Worm (Caenorhabditis elegans) whole organism, mixed stage, embryonic: ENCODE results near the gene cdr-3.

Source experiments
- M03D4.4 ChIP-seq: sonication (generic microtip); optimal IDR thresholded peaks from 2 replicates; lab custom pipeline; 2017; ENCODE audit warnings: mild to moderate bottlenecking, missing genetic modification characterization, missing compliant biosample characterization
- bed-3 ChIP-seq: fragments of 200-800 bp; sonication (Bioruptor generic); optimal IDR thresholded peaks from 3 replicates; lab custom pipeline; 2018; ENCODE audit warnings: mild to moderate bottlenecking, missing genetic modification characterization, moderate library complexity, missing compliant biosample characterization
- blmp-1 ChIP-seq: fragments of 150-350 bp; optimal IDR thresholded peaks from 2 replicates; lab custom pipeline; 2014; ENCODE audit warnings: missing biosample characterization, missing genetic modification characterization
- ceh-39 ChIP-seq: fragments of 150-350 bp; optimal IDR thresholded peaks from 2 replicates; lab custom pipeline; 2014; ENCODE audit warnings: missing biosample characterization, missing genetic modification characterization
- ceh-43 ChIP-seq: fragments of 200-800 bp; sonication (Bioruptor generic); optimal IDR thresholded peaks from 2 replicates; lab custom pipeline; 2018; ENCODE audit warnings: mild to moderate bottlenecking, missing genetic modification characterization, moderate library complexity, missing compliant biosample characterization
- ces-1 ChIP-seq: fragments of 150-350 bp; optimal IDR thresholded peaks from 2 replicates; lab custom pipeline; 2014; ENCODE audit warnings: missing biosample characterization, missing genetic modification reagents, missing genetic modification characterization
- cnd-1 ChIP-seq: fragments of 200-800 bp; sonication (Bioruptor generic); optimal IDR thresholded peaks from 2 replicates; lab custom pipeline; 2018; ENCODE audit warnings: mild to moderate bottlenecking, missing genetic modification characterization, missing compliant biosample characterization
- drap-1 ChIP-seq: fragments of 200-800 bp; sonication (Bioruptor generic); optimal IDR thresholded peaks from 3 replicates; lab custom pipeline; 2018; ENCODE audit warnings: mild to moderate bottlenecking, missing genetic modification characterization, missing compliant biosample characterization
- elt-1 ChIP-seq: sonication (generic microtip); optimal IDR thresholded peaks from 2 replicates; lab custom pipeline; 2017; ENCODE audit warnings: missing genetic modification characterization, mild to moderate bottlenecking, missing compliant biosample characterization, antibody characterized with exemption, moderate library complexity, borderline replicate concordance; ENCODE audit not compliant: insufficient read depth
- elt-3 ChIP-seq: fragments of 150-350 bp; optimal IDR thresholded peaks from 2 replicates; lab custom pipeline; 2014; ENCODE audit warnings: missing biosample characterization, missing genetic modification characterization
- flh-1 ChIP-seq: fragments of 200-800 bp; sonication (Bioruptor generic); optimal IDR thresholded peaks from 2 replicates; lab custom pipeline; 2018; ENCODE audit warnings: mild to moderate bottlenecking, missing genetic modification characterization, moderate library complexity, missing compliant biosample characterization
- ham-2 ChIP-seq: fragments of 200-800 bp; sonication (Bioruptor generic); optimal IDR thresholded peaks from 2 replicates; lab custom pipeline; 2018; ENCODE audit warnings: mild to moderate bottlenecking, missing genetic modification characterization, missing compliant biosample characterization
- hlh-1 ChIP-seq: fragments of 150-350 bp; optimal IDR thresholded peaks from 2 replicates; lab custom pipeline; 2014; ENCODE audit warnings: missing biosample characterization, missing genetic modification reagents, missing genetic modification characterization
- lin-13 ChIP-seq: fragments of 150-350 bp; optimal IDR thresholded peaks from 2 replicates; lab custom pipeline; 2014; ENCODE audit warnings: missing biosample characterization, missing genetic modification characterization
- lin-32 ChIP-seq: fragments of 200-800 bp; sonication (Bioruptor generic); optimal IDR thresholded peaks from 2 replicates; lab custom pipeline; 2018; ENCODE audit warnings: mild to moderate bottlenecking, missing genetic modification characterization, missing compliant biosample characterization
- mab-5 ChIP-seq: fragments of 150-350 bp; optimal IDR thresholded peaks from 2 replicates; lab custom pipeline; 2014; ENCODE audit warnings: missing biosample characterization, missing genetic modification characterization
- mls-2 ChIP-seq: sonication (generic microtip); optimal IDR thresholded peaks from 2 replicates; lab custom pipeline; 2016; ENCODE audit warnings: mild to moderate bottlenecking, missing genetic modification characterization, moderate library complexity, missing compliant biosample characterization
- nhr-12 ChIP-seq: fragments of 150-350 bp; optimal IDR thresholded peaks from 2 replicates; lab custom pipeline; 2014; ENCODE audit warnings: missing biosample characterization, missing genetic modification characterization
- nhr-2 ChIP-seq: fragments of 150-350 bp; optimal IDR thresholded peaks from 2 replicates; lab custom pipeline; 2014; ENCODE audit warnings: missing biosample characterization, missing genetic modification characterization
- nhr-237 ChIP-seq: fragments of 150-350 bp; optimal IDR thresholded peaks from 2 replicates; lab custom pipeline; 2014; ENCODE audit warnings: missing biosample characterization, missing genetic modification characterization
- nhr-28 ChIP-seq: fragments of 150-350 bp; optimal IDR thresholded peaks from 2 replicates; lab custom pipeline; 2014; ENCODE audit warnings: missing biosample characterization, missing genetic modification characterization
- nhr-76 ChIP-seq: sonication (generic microtip); optimal IDR thresholded peaks from 2 replicates; lab custom pipeline; 2017; ENCODE audit warnings: missing biosample characterization, missing genetic modification characterization
- pha-4 ChIP-seq: fragments of 150-350 bp; optimal IDR thresholded peaks from 2 replicates; lab custom pipeline; 2018; ENCODE audit warnings: missing biosample characterization, missing genetic modification reagents, missing genetic modification characterization
- sem-2 ChIP-seq: fragments of 200-800 bp; sonication (Bioruptor generic); optimal IDR thresholded peaks from 2 replicates; lab custom pipeline; 2018; ENCODE audit warnings: mild to moderate bottlenecking, missing genetic modification characterization, missing compliant biosample characterization
- snpc-4 ChIP-seq: fragments of 150-350 bp; optimal IDR thresholded peaks from 2 replicates; lab custom pipeline; 2014; ENCODE audit warnings: missing biosample characterization, missing genetic modification characterization
- sptf-1 ChIP-seq: sonication (generic microtip); optimal IDR thresholded peaks from 2 replicates; lab custom pipeline; 2017; ENCODE audit warnings: mild to moderate bottlenecking, missing genetic modification characterization, moderate library complexity, missing compliant biosample characterization
- tbx-8 ChIP-seq: fragments of 200-800 bp; sonication (Bioruptor generic); optimal IDR thresholded peaks from 2 replicates; lab custom pipeline; 2018; ENCODE audit warnings: mild to moderate bottlenecking, missing genetic modification characterization, moderate library complexity, missing compliant biosample characterization
- unc-39 ChIP-seq: fragments of 150-350 bp; optimal IDR thresholded peaks from 2 replicates; lab custom pipeline; 2014; ENCODE audit warnings: missing biosample characterization, missing genetic modification characterization
- unc-62 ChIP-seq: fragments of 150-350 bp; optimal IDR thresholded peaks from 2 replicates; lab custom pipeline; 2014; ENCODE audit warnings: missing biosample characterization, missing genetic modification reagents, missing genetic modification characterization
- zip-8 ChIP-seq: fragments of 150-350 bp; optimal IDR thresholded peaks from 2 replicates; lab custom pipeline; 2014; ENCODE audit warnings: missing biosample characterization, missing genetic modification characterization
- ztf-11 ChIP-seq: fragments of 150-350 bp; optimal IDR thresholded peaks from 2 replicates; lab custom pipeline; 2014; ENCODE audit warnings: missing biosample characterization, missing genetic modification characterization

The cdr-3 gene

ce11 chrV:12404544-12404943 is 12.6 kb downstream of the cdr-3 start, which contains the start of gene K01D12.9:
Gene K01D12.9, minus strand, starts transcription at chrV:12404644.
- TF ChIP-seq unc-62 (GFP tag; lab: Kevin White, UChicago) (no peak), cnd-1 (tag; lab: Kevin White, UChicago) (no peak), ceh-39 (no peak), nhr-12 (tag; lab: Kevin White, UChicago) (no peak), pha-4 (tag; lab: Kevin White, UChicago) (no peak), sem-2 (no peak), nhr-2 (no peak), blmp-1 (tag; lab: Kevin White, UChicago) (no peak), mls-2 (tag; lab: Kevin White, UChicago) (no peak), elt-3 (tag; lab: Kevin White, UChicago) (no peak), ces-1 (no peak), hlh-1 (tag; lab: Kevin White, UChicago) (no peak), ham-2 (GFP tag; lab: Kevin White, UChicago) (no peak), mab-5 (tag; lab: Kevin White, UChicago) (no peak), ztf-11 (no peak), bed-3 (GFP tag; lab: Kevin White, UChicago) (no peak), lin-32 (no peak), elt-1 (tag; lab: Kevin White, UChicago) (no peak)

ce11 chrV:12402355-12402754 is 14.8 kb downstream of the cdr-3 start, which contains the start of gene K01D12.8:
Gene K01D12.8, plus strand, starts transcription at chrV:12402655.
- TF ChIP-seq ceh-39 = no peak

- no peak for TF ChIP-seq elt-3 (tag; lab: Kevin White, UChicago)
- TF ChIP-seq nhr-76 (tag; lab: Kevin White, UChicago) = no peak
- TF ChIP-seq sem-2 = no peak
- no peak for TF ChIP-seq ceh-43 (GFP tag; lab: Kevin White, UChicago)
- TF ChIP-seq ham-2 (GFP tag; lab: Kevin White, UChicago) = no peak
- no peak for TF ChIP-seq lin-13 (tag; lab: Kevin White, UChicago)
- TF ChIP-seq lin-32 = no peak
- no peak for TF ChIP-seq M03D4.4
- TF ChIP-seq ces-1 = no peak
- no peak for TF ChIP-seq mab-5 (tag; lab: Kevin White, UChicago)
- TF ChIP-seq flh-1 (GFP tag; lab: Kevin White, UChicago) = no peak
- TF ChIP-seq pha-4 (tag; lab: Kevin White, UChicago) = no peak
- TF ChIP-seq nhr-237 (tag; lab: Kevin White, UChicago) = no peak
- no peak for TF ChIP-seq sptf-1
- TF ChIP-seq zip-8 (tag; lab: Kevin White, UChicago) = no peak
- no peak for TF ChIP-seq unc-62 (GFP tag; lab: Kevin White, UChicago)
- no peak for TF ChIP-seq snpc-4 (tag; lab: Kevin White, UChicago)
Measured at ce11 chrV:12401383-12401782, 15.8 kb downstream of the cdr-3 start, which contains the start of gene K01D12.7. Gene K01D12.7, minus strand, starts transcription at chrV:12401483.

ce11 chrV:12400677-12401236 is 16.4 kb downstream of the cdr-3 start, which contains the start of the genes K01D12.20 and miga-1:
Gene K01D12.20, minus strand, starts transcription at chrV:12400814.
Gene miga-1, minus strand, starts transcription at chrV:12400859.
- peak; percentile 71 for TF ChIP-seq zip-8 (tag; lab: Kevin White, UChicago)
- TF ChIP-seq ham-2 (GFP tag; lab: Kevin White, UChicago) = no peak

- no peak for TF ChIP-seq nhr-2
- no peak for TF ChIP-seq nhr-28
- no peak for TF ChIP-seq unc-39 (tag; lab: Kevin White, UChicago)
- TF ChIP-seq M03D4.4 = no peak
- no peak for TF ChIP-seq mab-5 (tag; lab: Kevin White, UChicago)
- no peak for TF ChIP-seq sem-2
- TF ChIP-seq elt-3 (tag; lab: Kevin White, UChicago) = no peak
- no peak for TF ChIP-seq drap-1 (GFP tag; lab: Kevin White, UChicago)
- no peak for TF ChIP-seq tbx-8 (GFP tag; lab: Kevin White, UChicago)
- TF ChIP-seq ztf-11 = no peak
- no peak for TF ChIP-seq zip-8 (tag; lab: Kevin White, UChicago)
Measured at ce11 chrV:12397545-12397944, 19.6 kb downstream of the cdr-3 start, which contains the start of gene K01D12.5. Gene K01D12.5, plus strand, starts transcription at chrV:12397845.
